Worm (Caenorhabditis elegans) whole organism, midembryonic: ENCODE data around the gene sri-42.
"Not testable (repeated sequence)": the region's sequence is repeated elsewhere in the genome, so short reads cannot be mapped to it uniquely, and the experiment has no call there.

Source experiments
- T22C8.4 ChIP-seq: fragments of 200-800 bp; sonication (Bioruptor generic); IDR thresholded peaks from 2 replicates; pipeline ENCODE4 v1.3.6; 2022; ENCODE audit warnings: missing genetic modification characterization, missing compliant biosample characterization
- flt-1 ChIP-seq: fragments of 200-800 bp; sonication (Bioruptor generic); IDR thresholded peaks from 2 replicates; pipeline ENCODE4 v1.3.6; 2022; ENCODE audit warnings: missing genetic modification characterization, missing compliant biosample characterization

DNA sequence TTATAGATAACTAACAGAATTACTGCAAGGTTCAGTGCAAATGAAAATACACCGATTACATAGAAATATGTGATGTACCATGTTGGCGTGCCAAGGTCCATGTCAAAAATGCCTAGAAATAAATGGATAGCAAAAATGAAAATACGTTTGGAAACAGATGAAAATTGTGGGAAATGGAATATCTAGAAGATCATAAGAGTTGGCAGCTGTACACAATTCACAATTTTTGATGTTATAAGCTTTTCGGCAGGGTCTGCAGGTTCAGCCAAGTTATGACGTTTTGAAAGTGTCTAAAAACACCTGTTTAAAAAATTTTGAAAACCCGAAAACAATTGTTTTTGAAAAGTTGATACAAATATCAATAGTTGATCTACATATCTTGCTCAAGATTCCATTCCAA lies 1.8 kb upstream of the sri-42 start, which contains the start of gene sri-43:
- TF ChIP-seq flt-1, T22C8.4 (GFP tag; lab: Robert Waterston, UW): not testable (repeated sequence)
